Worm (Caenorhabditis elegans) whole organism, late embryonic: Measurements from ENCODE around the gene R107.9.
A peak's percentile ranks its signal among the peaks of the same experiment; 100 is the strongest.

ENCODE experiments used
- C38D4.7 ChIP-seq: fragments of 200-800 bp; sonication (Bioruptor generic); optimal IDR thresholded peaks from 2 replicates; lab custom pipeline; 2018; ENCODE audit warnings: mild to moderate bottlenecking, missing genetic modification characterization, moderate library complexity, missing compliant biosample characterization
- F13H6.1 ChIP-seq: sonication (generic microtip); optimal IDR thresholded peaks from 2 replicates; lab custom pipeline; 2016; ENCODE audit warnings: missing genetic modification characterization, missing compliant biosample characterization
- K02D7.2 ChIP-seq: sonication (generic microtip); optimal IDR thresholded peaks from 2 replicates; lab custom pipeline; 2017; ENCODE audit warnings: mild to moderate bottlenecking, missing genetic modification characterization, missing compliant biosample characterization
- K09A11.1 ChIP-seq: sonication (generic microtip); optimal IDR thresholded peaks from 2 replicates; lab custom pipeline; 2017; ENCODE audit warnings: antibody characterized with exemption, mild to moderate bottlenecking, missing genetic modification characterization, missing compliant biosample characterization; ENCODE audit not compliant: insufficient read depth
- Y22D7AL.16 ChIP-seq: sonication (generic microtip); optimal IDR thresholded peaks from 2 replicates; lab custom pipeline; 2016; ENCODE audit warnings: missing genetic modification characterization, missing compliant biosample characterization
- ahr-1 ChIP-seq: sonication (generic microtip); optimal IDR thresholded peaks from 2 replicates; lab custom pipeline; 2016; ENCODE audit warnings: missing genetic modification characterization, missing compliant biosample characterization
- ama-1 ChIP-seq: fragments of 150-350 bp; optimal IDR thresholded peaks from 2 replicates; lab custom pipeline; 2014
- ceh-2 ChIP-seq: sonication (generic microtip); optimal IDR thresholded peaks from 2 replicates; lab custom pipeline; 2016; ENCODE audit warnings: missing genotype, missing genetic modification characterization, missing compliant biosample characterization
- ceh-22 ChIP-seq: sonication (generic microtip); optimal IDR thresholded peaks from 2 replicates; lab custom pipeline; 2017; ENCODE audit warnings: missing biosample characterization, missing genetic modification characterization
- ceh-30 ChIP-seq: fragments of 150-350 bp; optimal IDR thresholded peaks from 2 replicates; lab custom pipeline; 2014; ENCODE audit warnings: missing biosample characterization, missing genetic modification characterization
- ceh-34 ChIP-seq: sonication (generic microtip); optimal IDR thresholded peaks from 2 replicates; lab custom pipeline; 2016; ENCODE audit warnings: mild to moderate bottlenecking, missing genetic modification characterization, missing compliant biosample characterization
- ceh-45 ChIP-seq: fragments of 200-800 bp; sonication (Bioruptor generic); IDR thresholded peaks from 2 replicates; pipeline ENCODE4 v1.3.6; 2022; ENCODE audit warnings: missing genetic modification reagents, missing genetic modification characterization, missing compliant biosample characterization
- ceh-48 ChIP-seq: sonication (generic microtip); optimal IDR thresholded peaks from 2 replicates; lab custom pipeline; 2016; ENCODE audit warnings: missing genetic modification characterization, inconsistent platforms, missing compliant biosample characterization
- ceh-9 ChIP-seq: sonication (generic microtip); optimal IDR thresholded peaks from 2 replicates; lab custom pipeline; 2016; ENCODE audit warnings: mild to moderate bottlenecking, missing genetic modification characterization, inconsistent platforms, missing compliant biosample characterization
- che-1 ChIP-seq: sonication (generic microtip); optimal IDR thresholded peaks from 2 replicates; lab custom pipeline; 2016; ENCODE audit warnings: mild to moderate bottlenecking, missing genetic modification characterization, missing compliant biosample characterization
- dmd-4 ChIP-seq: sonication (generic microtip); optimal IDR thresholded peaks from 2 replicates; lab custom pipeline; 2016; ENCODE audit warnings: borderline replicate concordance, missing genetic modification characterization, missing compliant biosample characterization
- elt-2 ChIP-seq: sonication (generic microtip); optimal IDR thresholded peaks from 2 replicates; lab custom pipeline; 2016; ENCODE audit warnings: missing genetic modification reagents, missing genetic modification characterization, missing compliant biosample characterization
- eyg-1 ChIP-seq: sonication (generic microtip); optimal IDR thresholded peaks from 2 replicates; lab custom pipeline; 2016; ENCODE audit warnings: missing genotype, missing genetic modification characterization, missing compliant biosample characterization
- fax-1 ChIP-seq: sonication (generic microtip); optimal IDR thresholded peaks from 2 replicates; lab custom pipeline; 2016; ENCODE audit warnings: missing genotype, missing genetic modification characterization, missing compliant biosample characterization
- fkh-6 ChIP-seq: sonication (generic microtip); optimal IDR thresholded peaks from 2 replicates; lab custom pipeline; 2016; ENCODE audit warnings: missing genetic modification characterization, missing compliant biosample characterization
- hlh-13 ChIP-seq: fragments of 200-800 bp; sonication (Bioruptor generic); optimal IDR thresholded peaks from 2 replicates; lab custom pipeline; 2018; ENCODE audit warnings: mild to moderate bottlenecking, missing genetic modification characterization, missing compliant biosample characterization
- hlh-15 ChIP-seq: sonication (generic microtip); optimal IDR thresholded peaks from 2 replicates; lab custom pipeline; 2016; ENCODE audit warnings: missing genetic modification characterization, missing compliant biosample characterization
- hlh-6 ChIP-seq: sonication (generic microtip); optimal IDR thresholded peaks from 2 replicates; lab custom pipeline; 2016; ENCODE audit warnings: missing genotype, missing genetic modification characterization, missing compliant biosample characterization
- hlh-8 ChIP-seq: sonication (generic microtip); optimal IDR thresholded peaks from 2 replicates; lab custom pipeline; 2016; ENCODE audit warnings: missing genotype, missing genetic modification characterization, missing compliant biosample characterization
- lim-6 ChIP-seq: sonication (generic microtip); optimal IDR thresholded peaks from 2 replicates; lab custom pipeline; 2016; ENCODE audit warnings: missing genetic modification characterization, missing compliant biosample characterization
- madf-2 ChIP-seq: sonication (generic microtip); optimal IDR thresholded peaks from 2 replicates; lab custom pipeline; 2017; ENCODE audit warnings: missing genetic modification characterization, missing compliant biosample characterization
- mec-3 ChIP-seq: sonication (generic microtip); optimal IDR thresholded peaks from 2 replicates; lab custom pipeline; 2016; ENCODE audit warnings: borderline replicate concordance, missing genetic modification characterization, missing compliant biosample characterization
- nfya-1 ChIP-seq: sonication (generic microtip); optimal IDR thresholded peaks from 2 replicates; lab custom pipeline; 2017; ENCODE audit warnings: missing genetic modification characterization, mild to moderate bottlenecking, missing compliant biosample characterization, antibody characterized with exemption, moderate library complexity
- nhr-232 ChIP-seq: sonication (generic microtip); optimal IDR thresholded peaks from 2 replicates; lab custom pipeline; 2016; ENCODE audit warnings: missing genetic modification characterization, missing compliant biosample characterization
- npax-4 ChIP-seq: sonication (generic microtip); optimal IDR thresholded peaks from 2 replicates; lab custom pipeline; 2016; ENCODE audit warnings: missing genetic modification characterization, missing compliant biosample characterization
- odd-2 ChIP-seq: sonication (generic microtip); optimal IDR thresholded peaks from 2 replicates; lab custom pipeline; 2017; ENCODE audit warnings: antibody characterized with exemption, mild to moderate bottlenecking, missing genetic modification characterization, missing compliant biosample characterization
- pat-9 ChIP-seq: fragments of 200-800 bp; sonication (Bioruptor generic); optimal IDR thresholded peaks from 2 replicates; lab custom pipeline; 2018; ENCODE audit warnings: mild to moderate bottlenecking, missing genetic modification characterization, moderate library complexity, missing compliant biosample characterization
- pax-1 ChIP-seq: fragments of 150-350 bp; optimal IDR thresholded peaks from 2 replicates; lab custom pipeline; 2014; ENCODE audit warnings: missing biosample characterization, missing genetic modification characterization
- pha-2 ChIP-seq: sonication (generic microtip); optimal IDR thresholded peaks from 2 replicates; lab custom pipeline; 2017; ENCODE audit warnings: mild to moderate bottlenecking, missing genetic modification characterization, missing compliant biosample characterization
- pha-4 ChIP-seq: fragments of 150-350 bp; optimal IDR thresholded peaks from 2 replicates; lab custom pipeline; 2018; ENCODE audit warnings: missing biosample characterization, missing genetic modification reagents, missing genetic modification characterization
- pqm-1 ChIP-seq: sonication (generic microtip); optimal IDR thresholded peaks from 2 replicates; lab custom pipeline; 2016; ENCODE audit warnings: missing genetic modification characterization, missing compliant biosample characterization
- rnt-1 ChIP-seq: sonication (generic microtip); optimal IDR thresholded peaks from 2 replicates; lab custom pipeline; 2016; ENCODE audit warnings: missing genetic modification characterization, missing compliant biosample characterization
- syd-9 ChIP-seq: sonication (generic microtip); optimal IDR thresholded peaks from 2 replicates; lab custom pipeline; 2016; ENCODE audit warnings: mild to moderate bottlenecking, missing genetic modification characterization, moderate library complexity, missing compliant biosample characterization
- tbx-2 ChIP-seq: sonication (generic microtip); optimal IDR thresholded peaks from 2 replicates; lab custom pipeline; 2016; ENCODE audit warnings: missing genetic modification characterization, missing compliant biosample characterization
- tbx-7 ChIP-seq: sonication (generic microtip); optimal IDR thresholded peaks from 2 replicates; lab custom pipeline; 2016; ENCODE audit warnings: missing genotype, missing genetic modification characterization, missing compliant biosample characterization
- ttx-3 ChIP-seq: sonication (generic microtip); optimal IDR thresholded peaks from 2 replicates; lab custom pipeline; 2016; ENCODE audit warnings: missing genetic modification reagents, missing genetic modification characterization, missing compliant biosample characterization
- unc-3 ChIP-seq, 2 experiments: fragments of 200-800 bp in 1 of 2; sonication (Bioruptor generic) in 1 of 2; sonication (generic microtip) in 1 of 2; conservative IDR thresholded peaks in 1 of 2; optimal IDR thresholded peaks in 1 of 2; 2 replicates each; pipeline versions ENCODE4 v1.3.6 to Lab custom; 2016 to 2022; ENCODE audit warnings: missing compliant biosample characterization in 2 of 2, missing genetic modification characterization in 2 of 2, missing genetic modification reagents in 1 of 2
- unc-42 ChIP-seq: sonication (generic microtip); optimal IDR thresholded peaks from 2 replicates; lab custom pipeline; 2016; ENCODE audit warnings: missing genotype, missing genetic modification characterization, missing compliant biosample characterization
- unc-55 ChIP-seq: sonication (generic microtip); optimal IDR thresholded peaks from 2 replicates; lab custom pipeline; 2017; ENCODE audit warnings: missing biosample characterization, missing genetic modification reagents, missing genetic modification characterization
- zip-5 ChIP-seq: sonication (generic microtip); optimal IDR thresholded peaks from 2 replicates; lab custom pipeline; 2016; ENCODE audit warnings: missing genetic modification characterization, missing compliant biosample characterization

The R107.9 gene

ce11 chrIII:9053740-9054252 is 16.0 kb downstream of the R107.9 start, which contains the start of gene R107.5 (continued):
- TF ChIP-seq tbx-7 (tag; lab: Kevin White, UChicago) (no peak), pat-9 (tag; lab: Kevin White, UChicago) (no peak), ceh-30 (tag; lab: Kevin White, UChicago) (peak; percentile 91), pha-2 (peak; percentile 28), madf-2 (tag; lab: Kevin White, UChicago) (peak; percentile 38), unc-55 (peak; percentile 97), ceh-22 (peak; percentile 30), ahr-1 (tag; lab: Kevin White, UChicago) (no peak), zip-5 (tag; lab: Kevin White, UChicago) (no peak), pax-1 (tag; lab: Kevin White, UChicago) (peak; percentile 97), fax-1 (tag; lab: Kevin White, UChicago) (no peak), hlh-6 (tag; lab: Kevin White, UChicago) (no peak), fkh-6 (no peak), eyg-1 (no peak), ceh-48 (peak; percentile 38), unc-42 (peak; percentile 49), lim-6 (tag; lab: Kevin White, UChicago) (peak; percentile 44)
- TF ChIP-seq, all 69 proteins: peak for 33

ce11 chrIII:9054414-9055147 is 16.8 kb downstream of the R107.9 start, which contains the start of gene cls-2:
Gene cls-2, plus strand, starts transcription at chrIII:9055048.
- peak; percentile 8 for TF ChIP-seq unc-42
- no peak for TF ChIP-seq unc-3 (GFP tag; conservative IDR thresholded peaks at IDR 0.05; lab: Robert Waterston, UW)
- no peak for TF ChIP-seq unc-3 (tag; optimal IDR thresholded peaks at IDR 0.05; lab: Kevin White, UChicago)
- TF ChIP-seq tbx-2 (tag; lab: Kevin White, UChicago) = no peak

DNA sequence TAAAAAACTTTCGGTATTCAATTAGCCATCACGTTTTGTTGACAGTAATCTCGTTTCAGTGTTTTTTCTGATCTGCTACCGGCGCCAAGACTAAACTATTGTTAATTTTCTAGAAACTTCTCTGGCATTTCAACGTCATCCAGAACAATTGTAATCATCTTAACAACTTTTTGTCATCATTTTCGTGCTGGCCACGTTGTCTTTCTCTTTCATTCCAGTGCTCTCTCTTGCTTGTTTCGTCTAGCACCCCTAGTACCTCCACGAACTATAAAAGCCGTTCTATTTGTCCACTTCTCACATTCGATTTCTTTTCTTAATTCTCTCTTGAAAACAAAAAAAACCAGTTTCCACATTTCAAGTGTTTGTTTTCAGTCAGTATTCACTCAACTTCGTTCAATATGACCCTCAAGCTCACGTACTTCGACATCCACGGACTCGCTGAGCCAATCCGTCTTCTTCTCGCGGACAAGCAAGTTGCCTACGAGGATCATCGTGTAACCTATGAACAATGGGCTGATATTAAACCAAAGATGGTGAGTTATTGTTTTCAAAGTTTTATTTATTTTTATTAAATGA is 21.3 kb downstream of the R107.9 start, which contains the start of gene gst-1:
TSS of gene gst-1 (plus strand) at position 373 of the 576 bp plus-strand sequence.
- TF ChIP-seq mec-3 (tag; lab: Kevin White, UChicago) = no peak
- TF ChIP-seq F13H6.1 (tag; lab: Kevin White, UChicago) = no peak
- TF ChIP-seq hlh-15 (tag; lab: Kevin White, UChicago) = no peak
- no peak for TF ChIP-seq fkh-6
- no peak for TF ChIP-seq ttx-3 (tag; lab: Kevin White, UChicago)
- no peak for TF ChIP-seq pha-2
- TF ChIP-seq pqm-1 (tag; lab: Kevin White, UChicago) = no peak
- no peak for TF ChIP-seq ceh-34 (tag; lab: Kevin White, UChicago)
- TF ChIP-seq dmd-4 (tag; lab: Kevin White, UChicago) = no peak
- TF ChIP-seq nfya-1 (tag; lab: Kevin White, UChicago) = no peak
- no peak for TF ChIP-seq fax-1 (tag; lab: Kevin White, UChicago)
- no peak for TF ChIP-seq ceh-30 (tag; lab: Kevin White, UChicago)
- no peak for TF ChIP-seq eyg-1
- TF ChIP-seq elt-2 (tag; lab: Kevin White, UChicago) = no peak
- TF ChIP-seq rnt-1 (tag; lab: Kevin White, UChicago) = no peak
- no peak for TF ChIP-seq nhr-232
- no peak for TF ChIP-seq ahr-1 (tag; lab: Kevin White, UChicago)
- TF ChIP-seq pha-4 = no peak
- no peak for TF ChIP-seq ceh-9 (tag; lab: Kevin White, UChicago)

ce11 chrIII:9060267-9060666 is 22.5 kb downstream of the R107.9 start:
- TF ChIP-seq K09A11.1 (tag; lab: Kevin White, UChicago) = no peak
- no peak for TF ChIP-seq hlh-8
- no peak for TF ChIP-seq ceh-45 (GFP tag; lab: Robert Waterston, UW)
- no peak for TF ChIP-seq odd-2 (tag; lab: Kevin White, UChicago)
- no peak for TF ChIP-seq K02D7.2 (tag; lab: Kevin White, UChicago)
- TF ChIP-seq Y22D7AL.16 = no peak
- TF ChIP-seq ceh-2 (tag; lab: Kevin White, UChicago) = no peak
- no peak for TF ChIP-seq tbx-2 (tag; lab: Kevin White, UChicago)
- TF ChIP-seq syd-9 (tag; lab: Kevin White, UChicago) = no peak
- no peak for TF ChIP-seq zip-5 (tag; lab: Kevin White, UChicago)
- TF ChIP-seq npax-4 (tag; lab: Kevin White, UChicago) = no peak
- no peak for TF ChIP-seq fkh-6
- no peak for TF ChIP-seq C38D4.7
- TF ChIP-seq ama-1 (lab: Kevin White, UChicago) = no peak
- TF ChIP-seq che-1 (tag; lab: Kevin White, UChicago) = no peak
- no peak for TF ChIP-seq F13H6.1 (tag; lab: Kevin White, UChicago)
- no peak for TF ChIP-seq hlh-13
